Fruit fly (Drosophila melanogaster): ENCODE results near the gene Pgk.

Pgk gene

dm6 chr2L:2748480-2749143 lies 4.3 kb downstream of the Pgk start (continued):
- TF ChIP-seq usp (GFP tag; optimal IDR thresholded peaks at IDR 0.05) (no peak), Rx (GFP tag; IDR thresholded peaks at IDR 0.05) (peak; percentile 69), CG9817 (tag; optimal IDR thresholded peaks at IDR 0.05) (peak; percentile 89), CG7963 (GFP tag; IDR thresholded peaks at IDR 0.05; ENCODE audit: partially characterized antibody) (peak; percentile 35; the same call in 1 of the 3 replicates), CG11093 (GFP tag; IDR thresholded peaks at IDR 0.05) (peak; percentile 74), zfh1 (GFP tag; IDR thresholded peaks at IDR 0.05) (peak; percentile 85), CG3065 (GFP tag; optimal IDR thresholded peaks at IDR 0.05) (peak; percentile 67), Bdp1 (GFP tag; optimal IDR thresholded peaks at IDR 0.05) (peak; percentile 74), ttk (GFP tag; IDR thresholded peaks at IDR 0.05) (peak; percentile 81), CG10431 (GFP tag; optimal IDR thresholded peaks at IDR 0.05) (peak; percentile 71), CG2889 (GFP tag; IDR thresholded peaks at IDR 0.05) (peak; percentile 59; the same call in 1 of the 3 replicates), Hmr (GFP tag; optimal IDR thresholded peaks at IDR 0.05) (peak; percentile 94), fd3F (GFP tag; optimal IDR thresholded peaks at IDR 0.05) (peak; percentile 78), vnd (GFP tag; IDR thresholded peaks at IDR 0.05; ENCODE audit: partially characterized antibody) (no peak), CG30403 (GFP tag; optimal IDR thresholded peaks at IDR 0.05) (peak; percentile 90), CG12236 (GFP tag; optimal IDR thresholded peaks at IDR 0.05) (peak; percentile 33), Gsc (GFP tag; IDR thresholded peaks at IDR 0.05) (no peak; the same call in 1 of the 2 replicates), crc (GFP tag; optimal IDR thresholded peaks at IDR 0.05) (peak; percentile 59), toy (GFP tag; IDR thresholded peaks at IDR 0.05) (peak; percentile 72; the same call in 1 of the 2 replicates), cato (GFP tag; optimal IDR thresholded peaks at IDR 0.05; ENCODE audit: borderline replicate concordance) (peak; percentile 63), Aef1 (GFP tag; IDR thresholded peaks at IDR 0.05) (peak; percentile 79), jumu (GFP tag; optimal IDR thresholded peaks at IDR 0.05) (peak; percentile 80), gcm2 (GFP tag; optimal IDR thresholded peaks at IDR 0.05) (peak; percentile 34), Dad (GFP tag; optimal IDR thresholded peaks at IDR 0.05) (peak; percentile 78), Usf (GFP tag; optimal IDR thresholded peaks at IDR 0.05) (peak; percentile 78), scrt (GFP tag; optimal IDR thresholded peaks at IDR 0.05) (no peak), crp (GFP tag; optimal IDR thresholded peaks at IDR 0.05) (peak in 1 of 2 experiments; percentile 64), HLH54F (GFP tag; optimal IDR thresholded peaks at IDR 0.05) (peak; percentile 85), Pdp1 (GFP tag; optimal IDR thresholded peaks at IDR 0.05) (peak; percentile 65 to 79), CG7987 (GFP tag; optimal IDR thresholded peaks at IDR 0.05) (peak; percentile 85), CG7786 (GFP tag; optimal IDR thresholded peaks at IDR 0.05) (peak; percentile 83), Ptx1 (GFP tag; IDR thresholded peaks at IDR 0.05) (peak; percentile 92), sc (optimal IDR thresholded peaks at IDR 0.05) (no peak), sc (GFP tag; optimal IDR thresholded peaks at IDR 0.05) (peak; percentile 67), E2f1 (GFP tag; IDR thresholded peaks at IDR 0.05) (peak; percentile 81), unc-4 (GFP tag; IDR thresholded peaks at IDR 0.05; ENCODE audit: partially characterized antibody) (peak; percentile 56), kay (GFP tag; optimal IDR thresholded peaks at IDR 0.05) (peak; percentile 65), D19A (tag; optimal IDR thresholded peaks at IDR 0.05) (peak; percentile 83), CG17359 (tag; optimal IDR thresholded peaks at IDR 0.05) (peak; percentile 76), CG2678 (tag; optimal IDR thresholded peaks at IDR 0.05) (peak; percentile 94), btn (GFP tag; optimal IDR thresholded peaks at IDR 0.05) (peak; percentile 49), da (GFP tag; optimal IDR thresholded peaks at IDR 0.05) (no peak), pho (GFP tag; optimal IDR thresholded peaks at IDR 0.05) (peak; percentile 82), vvl (GFP tag; IDR thresholded peaks at IDR 0.05) (peak; percentile 91), CG3726 (GFP tag; IDR thresholded peaks at IDR 0.05) (peak; percentile 68; the same call in 2 of the 3 replicates), psq (GFP tag; optimal IDR thresholded peaks at IDR 0.05) (peak; percentile 66), CG11696 (GFP tag; IDR thresholded peaks at IDR 0.05) (no peak), chinmo (GFP tag; IDR thresholded peaks at IDR 0.05; ENCODE audit: partially characterized antibody) (0 out of 4 replicates have a peak, but pooled peaks have one; percentile 1), NC2β (GFP tag; optimal IDR thresholded peaks at IDR 0.05) (peak; percentile 80), CG4820 (GFP tag; optimal IDR thresholded peaks at IDR 0.05) (peak; percentile 77)
